Fruit fly (Drosophila melanogaster) whole organism, prepupa: ENCODE data around the gene nenya.

Experiments used
- Blimp-1 ChIP-seq: fragments of 200-800 bp; sonication (Bioruptor generic); optimal IDR thresholded peaks from 3 replicates; lab custom pipeline; 2017; ENCODE audit warnings: missing biosample characterization, missing genetic modification characterization, mild to moderate bottlenecking, moderate library complexity, missing genetic modification reagents
- CG10631 ChIP-seq: fragments of 200-800 bp; sonication (Bioruptor generic); optimal IDR thresholded peaks from 2 replicates; lab custom pipeline; 2016; ENCODE audit warnings: missing biosample characterization, missing genetic modification characterization
- CG11294 ChIP-seq: fragments of 200-800 bp; sonication (Bioruptor generic); IDR thresholded peaks from 2 replicates; pipeline ENCODE4 v1.3.6; 2022; ENCODE audit warnings: missing biosample characterization, missing genetic modification characterization
- CG11762 ChIP-seq: fragments of 200-800 bp; sonication (Bioruptor generic); optimal IDR thresholded peaks from 3 replicates; lab custom pipeline; 2016; ENCODE audit warnings: missing biosample characterization, missing genetic modification characterization; ENCODE audit not compliant: insufficient read depth
- CG11902 ChIP-seq: fragments of 200-800 bp; sonication (Bioruptor generic); optimal IDR thresholded peaks from 3 replicates; lab custom pipeline; 2016; ENCODE audit warnings: missing biosample characterization, missing genetic modification characterization
- CG15336 ChIP-seq: fragments of 200-800 bp; sonication (Bioruptor generic); IDR thresholded peaks from 2 replicates; pipeline ENCODE4 v1.3.6; 2022; ENCODE audit warnings: missing biosample characterization, missing genetic modification characterization
- CG1621 ChIP-seq: fragments of 200-800 bp; sonication (Bioruptor generic); optimal IDR thresholded peaks from 3 replicates; lab custom pipeline; 2018; ENCODE audit warnings: missing biosample characterization, mild to moderate bottlenecking, missing genetic modification characterization
- CG16779 ChIP-seq: fragments of 200-800 bp; sonication (Bioruptor generic); optimal IDR thresholded peaks from 3 replicates; lab custom pipeline; 2017; ENCODE audit warnings: missing biosample characterization, mild to moderate bottlenecking, missing genetic modification characterization
- CG3032 ChIP-seq: fragments of 200-800 bp; optimal IDR thresholded peaks from 2 replicates; lab custom pipeline; 2019; ENCODE audit warnings: missing biosample characterization, mild to moderate bottlenecking, missing genetic modification characterization, moderate library complexity
- CG31627 ChIP-seq: fragments of 200-800 bp; sonication (Bioruptor generic); optimal IDR thresholded peaks from 3 replicates; lab custom pipeline; 2016; ENCODE audit warnings: missing biosample characterization, missing genetic modification characterization
- CG32006 ChIP-seq: fragments of 200-800 bp; sonication (Bioruptor generic); optimal IDR thresholded peaks from 3 replicates; lab custom pipeline; 2017; ENCODE audit warnings: missing biosample characterization, mild to moderate bottlenecking, missing genetic modification characterization
- CG34406 ChIP-seq: fragments of 200-800 bp; sonication (Bioruptor generic); optimal IDR thresholded peaks from 3 replicates; lab custom pipeline; 2016; ENCODE audit warnings: missing biosample characterization, missing genetic modification characterization
- CG3919 ChIP-seq: fragments of 200-800 bp; sonication (Bioruptor generic); optimal IDR thresholded peaks from 3 replicates; lab custom pipeline; 2016; ENCODE audit warnings: missing biosample characterization, missing genetic modification characterization
- CG4318 ChIP-seq: fragments of 200-800 bp; sonication (Bioruptor generic); optimal IDR thresholded peaks from 3 replicates; lab custom pipeline; 2017; ENCODE audit warnings: missing biosample characterization, mild to moderate bottlenecking, missing genetic modification characterization
- CG6163 ChIP-seq: fragments of 200-800 bp; sonication (Bioruptor generic); IDR thresholded peaks from 3 replicates; pipeline ENCODE4 v1.3.6; 2022; ENCODE audit warnings: missing biosample characterization, missing genetic modification characterization
- CG6276 ChIP-seq: fragments of 200-800 bp; sonication (Bioruptor generic); optimal IDR thresholded peaks from 2 replicates; lab custom pipeline; 2017; ENCODE audit warnings: missing biosample characterization, mild to moderate bottlenecking, missing genetic modification characterization
- CG6792 ChIP-seq: fragments of 200-800 bp; sonication (Bioruptor generic); optimal IDR thresholded peaks from 3 replicates; lab custom pipeline; 2016; ENCODE audit warnings: missing biosample characterization, missing genetic modification characterization
- CG6854 ChIP-seq: fragments of 200-800 bp; sonication (Bioruptor generic); optimal IDR thresholded peaks from 2 replicates; lab custom pipeline; 2017; ENCODE audit warnings: missing biosample characterization, mild to moderate bottlenecking, missing genetic modification characterization
- CG7368 ChIP-seq: fragments of 200-800 bp; sonication (Bioruptor generic); optimal IDR thresholded peaks from 3 replicates; lab custom pipeline; 2016; ENCODE audit warnings: missing biosample characterization, missing genetic modification characterization
- CG8119 ChIP-seq: fragments of 200-800 bp; sonication (Bioruptor generic); IDR thresholded peaks from 3 replicates; pipeline ENCODE4 v1.3.6; 2022; ENCODE audit warnings: missing biosample characterization, missing genetic modification characterization
- CG8319 ChIP-seq: fragments of 200-800 bp; sonication (Bioruptor generic); optimal IDR thresholded peaks from 3 replicates; lab custom pipeline; 2016; ENCODE audit warnings: missing biosample characterization, missing genetic modification characterization
- CG8632 ChIP-seq: fragments of 200-800 bp; sonication (Bioruptor generic); optimal IDR thresholded peaks from 3 replicates; lab custom pipeline; 2016; ENCODE audit warnings: missing biosample characterization, missing genetic modification characterization
- CG9139 ChIP-seq: fragments of 200-800 bp; sonication (Bioruptor generic); optimal IDR thresholded peaks from 3 replicates; lab custom pipeline; 2017; ENCODE audit warnings: missing biosample characterization, mild to moderate bottlenecking, missing genetic modification characterization
- Eip75B ChIP-seq: fragments of 200-800 bp; sonication (Bioruptor generic); optimal IDR thresholded peaks from 3 replicates; lab custom pipeline; 2016; ENCODE audit warnings: missing biosample characterization, missing genetic modification characterization
- Eip93F ChIP-seq: fragments of 200-800 bp; sonication (Bioruptor generic); optimal IDR thresholded peaks from 2 replicates; lab custom pipeline; 2016; ENCODE audit warnings: missing biosample characterization, mild to moderate bottlenecking, missing genetic modification characterization
- Ets21C ChIP-seq: fragments of 200-800 bp; sonication (Bioruptor generic); optimal IDR thresholded peaks from 3 replicates; lab custom pipeline; 2016; ENCODE audit warnings: missing biosample characterization, missing genetic modification characterization
- Ets96B ChIP-seq: fragments of 200-800 bp; optimal IDR thresholded peaks from 2 replicates; lab custom pipeline; 2019; ENCODE audit warnings: missing biosample characterization, mild to moderate bottlenecking, missing genetic modification characterization, moderate library complexity
- Gug ChIP-seq: fragments of 200-800 bp; sonication (Bioruptor generic); IDR thresholded peaks from 2 replicates; pipeline ENCODE4 v1.3.6; 2022; ENCODE audit warnings: missing biosample characterization, missing genetic modification characterization
- Hr38 ChIP-seq: sonication (Bioruptor generic); optimal IDR thresholded peaks from 2 replicates; lab custom pipeline; 2016; ENCODE audit warnings: missing biosample characterization, missing genetic modification characterization
- Hr4 ChIP-seq: fragments of 200-800 bp; sonication (Bioruptor generic); optimal IDR thresholded peaks from 3 replicates; lab custom pipeline; 2016; ENCODE audit warnings: missing biosample characterization, missing genetic modification characterization
- Met ChIP-seq: fragments of 200-800 bp; sonication (Bioruptor generic); optimal IDR thresholded peaks from 3 replicates; lab custom pipeline; 2016; ENCODE audit warnings: missing biosample characterization, missing genetic modification characterization
- Smox ChIP-seq: fragments of 200-800 bp; sonication (Bioruptor generic); optimal IDR thresholded peaks from 3 replicates; lab custom pipeline; 2016; ENCODE audit warnings: missing biosample characterization, missing genetic modification characterization
- Sox102F ChIP-seq: fragments of 200-800 bp; sonication (Bioruptor generic); optimal IDR thresholded peaks from 2 replicates; lab custom pipeline; 2016; ENCODE audit warnings: missing biosample characterization, mild to moderate bottlenecking, missing genetic modification characterization
- Sox14 ChIP-seq: fragments of 200-800 bp; sonication (Bioruptor generic); optimal IDR thresholded peaks from 3 replicates; lab custom pipeline; 2016; ENCODE audit warnings: missing biosample characterization, missing genetic modification characterization
- Sox15 ChIP-seq: fragments of 200-800 bp; sonication (Bioruptor generic); optimal IDR thresholded peaks from 3 replicates; lab custom pipeline; 2016; ENCODE audit warnings: missing biosample characterization, missing genetic modification characterization
- achi ChIP-seq: fragments of 200-800 bp; sonication (Bioruptor generic); optimal IDR thresholded peaks from 3 replicates; lab custom pipeline; 2016; ENCODE audit warnings: missing biosample characterization, missing genetic modification characterization
- acj6 ChIP-seq: fragments of 200-800 bp; sonication (Bioruptor generic); optimal IDR thresholded peaks from 3 replicates; lab custom pipeline; 2016; ENCODE audit warnings: missing biosample characterization, missing genetic modification characterization
- cyc ChIP-seq: fragments of 200-800 bp; sonication (Bioruptor generic); optimal IDR thresholded peaks from 3 replicates; lab custom pipeline; 2016; ENCODE audit warnings: missing biosample characterization, missing genetic modification characterization
- dac ChIP-seq: fragments of 200-800 bp; sonication (Bioruptor generic); optimal IDR thresholded peaks from 2 replicates; lab custom pipeline; 2017; ENCODE audit warnings: missing biosample characterization, mild to moderate bottlenecking, missing genetic modification characterization
- dsx ChIP-seq: fragments of 200-800 bp; optimal IDR thresholded peaks from 3 replicates; lab custom pipeline; 2019; ENCODE audit warnings: missing biosample characterization, mild to moderate bottlenecking, missing genetic modification characterization, moderate library complexity; ENCODE audit not compliant: poor library complexity, severe bottlenecking
- eg ChIP-seq: fragments of 200-800 bp; sonication (Bioruptor generic); IDR thresholded peaks from 3 replicates; pipeline ENCODE4 v1.3.6; 2022; ENCODE audit warnings: missing biosample characterization, missing genetic modification characterization
- esn ChIP-seq: fragments of 200-800 bp; sonication (Bioruptor generic); optimal IDR thresholded peaks from 2 replicates; lab custom pipeline; 2016; ENCODE audit warnings: missing biosample characterization, mild to moderate bottlenecking, missing genetic modification characterization, moderate library complexity
- fd85E ChIP-seq: fragments of 200-800 bp; sonication (Bioruptor generic); optimal IDR thresholded peaks from 3 replicates; lab custom pipeline; 2016; ENCODE audit warnings: missing biosample characterization, missing genetic modification characterization
- fkh ChIP-seq: fragments of 200-800 bp; sonication (Bioruptor generic); optimal IDR thresholded peaks from 3 replicates; lab custom pipeline; 2017; ENCODE audit warnings: missing biosample characterization, mild to moderate bottlenecking, missing genetic modification characterization, moderate library complexity
- net ChIP-seq: fragments of 200-800 bp; sonication (Bioruptor generic); optimal IDR thresholded peaks from 3 replicates; lab custom pipeline; 2016; ENCODE audit warnings: missing biosample characterization, missing genetic modification characterization
- pdm3 ChIP-seq: fragments of 200-800 bp; sonication (Bioruptor generic); optimal IDR thresholded peaks from 3 replicates; lab custom pipeline; 2016; ENCODE audit warnings: missing biosample characterization, missing genetic modification characterization
- ss ChIP-seq, 2 experiments: fragments of 200-800 bp; sonication (Bioruptor generic); optimal IDR thresholded peaks; 2 replicates in 1 of 2; 3 replicates in 1 of 2; lab custom pipeline; 2017 to 2018; ENCODE audit warnings: mild to moderate bottlenecking in 2 of 2, missing biosample characterization in 2 of 2, missing genetic modification characterization in 2 of 2, moderate library complexity in 1 of 2
- svp ChIP-seq: fragments of 200-800 bp; sonication (Bioruptor generic); peaks from one replicate; lab custom pipeline; 2016; ENCODE audit warnings: missing biosample characterization, missing genetic modification characterization
- vri ChIP-seq: fragments of 200-800 bp; sonication (Bioruptor generic); optimal IDR thresholded peaks from 3 replicates; lab custom pipeline; 2016; ENCODE audit warnings: missing biosample characterization, mild to moderate bottlenecking, missing genetic modification characterization

nenya gene

DNA sequence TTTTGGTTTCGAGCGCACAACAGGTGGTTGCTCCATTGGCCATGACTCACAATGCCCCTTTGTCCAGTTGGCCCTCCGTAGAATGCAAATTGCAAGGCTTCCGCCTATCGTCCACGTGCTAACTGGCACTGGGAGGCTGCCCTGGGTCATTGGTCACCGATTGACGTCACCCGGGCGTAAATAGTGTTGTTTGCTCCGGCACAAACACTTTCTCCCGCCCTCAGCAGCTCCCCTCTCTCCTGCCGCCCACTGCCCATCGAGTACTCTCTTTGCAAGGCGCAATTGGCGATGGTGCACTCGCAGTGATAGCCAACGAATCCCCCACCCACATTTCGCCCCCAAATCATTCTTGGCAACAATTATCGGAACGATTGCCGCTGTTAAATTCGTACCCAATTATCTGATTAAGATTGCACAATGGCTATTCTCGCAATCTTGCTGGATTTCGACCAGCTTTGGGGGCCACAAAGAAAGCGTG, 1.2 kb downstream of the nenya start:
- no peak for TF ChIP-seq CG6854
- no peak for TF ChIP-seq CG11762 (GFP tag; lab: Kevin White, UChicago)
- no peak for TF ChIP-seq Ets21C (GFP tag; lab: Kevin White, UChicago)
- TF ChIP-seq svp (GFP tag; lab: Kevin White, UChicago): peak; percentile 57
- no peak for TF ChIP-seq net (GFP tag; lab: Kevin White, UChicago)
- TF ChIP-seq CG8632 (GFP tag; lab: Kevin White, UChicago): no peak
- TF ChIP-seq Ets96B (tag; lab: Kevin White, UChicago): no peak
- TF ChIP-seq Eip93F: peak; percentile 77
- TF ChIP-seq esn (GFP tag; lab: Kevin White, UChicago): no peak
- no peak for TF ChIP-seq Sox15
- no peak for TF ChIP-seq CG11294 (GFP tag; lab: Robert Waterston, UW)
- TF ChIP-seq CG31627 (GFP tag; lab: Kevin White, UChicago): no peak
- no peak for TF ChIP-seq fkh (GFP tag; lab: Kevin White, UChicago)
- TF ChIP-seq Gug (GFP tag; lab: Robert Waterston, UW): no peak
- TF ChIP-seq Hr4 (GFP tag; lab: Kevin White, UChicago): no peak
- no peak for TF ChIP-seq pdm3 (GFP tag; lab: Kevin White, UChicago)
- no peak for TF ChIP-seq CG8319
- peak; percentile 93 for TF ChIP-seq vri
- TF ChIP-seq CG16779 (tag; lab: Kevin White, UChicago): no peak
- TF ChIP-seq CG3032 (tag; lab: Kevin White, UChicago): no peak
- no peak for TF ChIP-seq CG32006
- TF ChIP-seq CG3919 (GFP tag; lab: Kevin White, UChicago): no peak
- no peak for TF ChIP-seq Smox (GFP tag; lab: Kevin White, UChicago)
- no peak for TF ChIP-seq Hr38
- no peak for TF ChIP-seq Sox102F (GFP tag; lab: Kevin White, UChicago)
- TF ChIP-seq CG10631: no peak
- no peak for TF ChIP-seq CG8119
- no peak for TF ChIP-seq CG11902 (GFP tag; lab: Kevin White, UChicago)
- TF ChIP-seq dac (GFP tag; lab: Kevin White, UChicago): no peak
- no peak for TF ChIP-seq dsx (GFP tag; lab: Kevin White, UChicago)
- TF ChIP-seq Sox14 (GFP tag; lab: Kevin White, UChicago): peak; percentile 20
- no peak for TF ChIP-seq achi (GFP tag; lab: Kevin White, UChicago)
- TF ChIP-seq CG15336 (GFP tag; lab: Robert Waterston, UW): no peak
- no peak for TF ChIP-seq Eip75B
- TF ChIP-seq cyc (GFP tag; lab: Kevin White, UChicago): no peak
- TF ChIP-seq CG6163 (GFP tag; lab: Robert Waterston, UW): no peak
- TF ChIP-seq CG7368 (GFP tag; lab: Kevin White, UChicago): no peak
- TF ChIP-seq CG34406: no peak
- 0 out of 3 replicates have a peak, but pooled peaks have one; percentile 29 for TF ChIP-seq eg (GFP tag; lab: Robert Waterston, UW)

DNA sequence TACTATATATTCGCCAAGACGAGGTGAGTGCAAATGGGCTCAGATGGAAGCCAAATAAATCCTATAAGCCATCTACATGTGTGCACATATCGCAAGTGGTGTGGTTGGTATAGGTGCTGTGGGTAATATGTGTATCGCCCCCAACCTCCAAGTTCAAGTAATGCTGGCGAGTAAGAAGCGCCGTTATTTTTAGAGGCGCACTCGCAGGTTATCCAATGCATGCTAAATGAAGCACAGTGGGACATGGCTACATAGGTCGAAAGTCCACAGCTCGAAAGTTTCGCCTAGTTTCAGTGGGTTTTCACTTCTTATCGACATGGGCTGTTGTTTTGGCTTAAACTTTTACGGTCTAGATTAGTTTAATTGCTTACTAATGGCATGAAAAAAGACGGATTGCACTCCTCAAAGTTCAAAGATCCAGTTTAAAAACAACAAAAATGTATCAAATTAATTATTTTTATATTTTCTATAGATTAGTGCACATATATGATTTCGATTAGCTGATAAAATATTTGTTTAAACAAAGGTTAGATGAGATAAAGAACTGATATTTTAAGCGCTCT, 1.9 kb downstream of the nenya start:
- no peak for TF ChIP-seq net (GFP tag; lab: Kevin White, UChicago)
- peak; percentile 32 for TF ChIP-seq Sox15
- peak; percentile 7 for TF ChIP-seq CG6276 (GFP tag; lab: Kevin White, UChicago)
- TF ChIP-seq CG1621 (tag; lab: Kevin White, UChicago): no peak
- peak; percentile 4 for TF ChIP-seq CG11902 (GFP tag; lab: Kevin White, UChicago)
- no peak for TF ChIP-seq ss (GFP tag; optimal IDR thresholded peaks at IDR 0.05; lab: Kevin White, UChicago)
- TF ChIP-seq CG8319: no peak
- TF ChIP-seq Met (GFP tag; lab: Kevin White, UChicago): no peak
- TF ChIP-seq CG6792: peak; percentile 34
- no peak for TF ChIP-seq CG4318
- TF ChIP-seq Gug (GFP tag; lab: Robert Waterston, UW): peak; percentile 19; the same call in 1 of the 2 replicates
- TF ChIP-seq esn (GFP tag; lab: Kevin White, UChicago): peak; percentile 38
- TF ChIP-seq Hr4 (GFP tag; lab: Kevin White, UChicago): peak; percentile 44
- TF ChIP-seq acj6 (GFP tag; lab: Kevin White, UChicago): no peak
- TF ChIP-seq fd85E: no peak
- TF ChIP-seq fkh (GFP tag; lab: Kevin White, UChicago): no peak
- TF ChIP-seq dac (GFP tag; lab: Kevin White, UChicago): no peak
- no peak for TF ChIP-seq Ets21C (GFP tag; lab: Kevin White, UChicago)
- TF ChIP-seq CG8119: 0 out of 3 replicates have a peak, but pooled peaks have one; percentile 31
- peak; percentile 62 for TF ChIP-seq CG32006
- peak; percentile 26 for TF ChIP-seq CG3032 (tag; lab: Kevin White, UChicago)
- TF ChIP-seq pdm3 (GFP tag; lab: Kevin White, UChicago): no peak
- peak; percentile 35 for TF ChIP-seq CG31627 (GFP tag; lab: Kevin White, UChicago)
- TF ChIP-seq Eip75B: no peak
- no peak for TF ChIP-seq CG9139 (GFP tag; lab: Kevin White, UChicago)
- TF ChIP-seq Blimp-1 (GFP tag; lab: Kevin White, UChicago): no peak
- TF ChIP-seq svp (GFP tag; lab: Kevin White, UChicago): peak; percentile 61
